Fruit fly (Drosophila melanogaster): ENCODE data around the gene CG14022.

Gene CG14022

dm6 chr2L:5328829-5329499 is at the start of gene CG14022:
CG14022 (minus strand) TSS chr2L:5328879.
- TF ChIP-seq CG1621 (tag; optimal IDR thresholded peaks at IDR 0.05) (no peak), Hr39 (GFP tag; optimal IDR thresholded peaks at IDR 0.05) (no peak), ss (GFP tag; optimal IDR thresholded peaks at IDR 0.05) (no peak), CG11762 (GFP tag; optimal IDR thresholded peaks at IDR 0.05; ENCODE audit: insufficient read depth) (no peak), salr (GFP tag; optimal IDR thresholded peaks at IDR 0.05) (no peak), Lpt (GFP tag; optimal IDR thresholded peaks at IDR 0.05) (no peak), CG34406 (GFP tag; optimal IDR thresholded peaks at IDR 0.05) (no peak), fd59A (GFP tag; optimal IDR thresholded peaks at IDR 0.05) (no peak), pdm3 (GFP tag; optimal IDR thresholded peaks at IDR 0.05) (no peak), fkh (GFP tag; optimal IDR thresholded peaks at IDR 0.05) (no peak), CG8319 (GFP tag; optimal IDR thresholded peaks at IDR 0.05) (no peak)

- no peak for TF ChIP-seq CG6163 (GFP tag; IDR thresholded peaks at IDR 0.05)
- TF ChIP-seq Blimp-1 (GFP tag; optimal IDR thresholded peaks at IDR 0.05): no peak
- TF ChIP-seq Hr38 (GFP tag; optimal IDR thresholded peaks at IDR 0.05): no peak
- TF ChIP-seq ss (GFP tag; optimal IDR thresholded peaks at IDR 0.05): no peak
- no peak for TF ChIP-seq OdsH (GFP tag; optimal IDR thresholded peaks at IDR 0.05)
- no peak for TF ChIP-seq topi (GFP tag; optimal IDR thresholded peaks at IDR 0.05)
- TF ChIP-seq Ets21C (GFP tag; optimal IDR thresholded peaks at IDR 0.05): no peak
- no peak for TF ChIP-seq Smox (GFP tag; optimal IDR thresholded peaks at IDR 0.05)
- TF ChIP-seq lz (GFP tag; optimal IDR thresholded peaks at IDR 0.05): no peak
- no peak for TF ChIP-seq CG10631 (GFP tag; optimal IDR thresholded peaks at IDR 0.05)
- TF ChIP-seq CG11294 (GFP tag; IDR thresholded peaks at IDR 0.05): no peak
- no peak for TF ChIP-seq Met (GFP tag; optimal IDR thresholded peaks at IDR 0.05)
- no peak for TF ChIP-seq CG7368 (GFP tag; optimal IDR thresholded peaks at IDR 0.05)
- no peak for TF ChIP-seq Eip93F (GFP tag; optimal IDR thresholded peaks at IDR 0.05)
- no peak for TF ChIP-seq vri (GFP tag; optimal IDR thresholded peaks at IDR 0.05)
- TF ChIP-seq CG8119 (GFP tag; IDR thresholded peaks at IDR 0.05): no peak
- no peak for TF ChIP-seq CG8632 (GFP tag; optimal IDR thresholded peaks at IDR 0.05)
- no peak for TF ChIP-seq fd85E (GFP tag; optimal IDR thresholded peaks at IDR 0.05)
- TF ChIP-seq CG6808 (GFP tag; optimal IDR thresholded peaks at IDR 0.05): no peak
- no peak for TF ChIP-seq Sox14 (GFP tag; optimal IDR thresholded peaks at IDR 0.05)
These were observed 47.8 kb upstream of the CG14022 start for dm6 chr2L:5376442-5376841.

DNA sequence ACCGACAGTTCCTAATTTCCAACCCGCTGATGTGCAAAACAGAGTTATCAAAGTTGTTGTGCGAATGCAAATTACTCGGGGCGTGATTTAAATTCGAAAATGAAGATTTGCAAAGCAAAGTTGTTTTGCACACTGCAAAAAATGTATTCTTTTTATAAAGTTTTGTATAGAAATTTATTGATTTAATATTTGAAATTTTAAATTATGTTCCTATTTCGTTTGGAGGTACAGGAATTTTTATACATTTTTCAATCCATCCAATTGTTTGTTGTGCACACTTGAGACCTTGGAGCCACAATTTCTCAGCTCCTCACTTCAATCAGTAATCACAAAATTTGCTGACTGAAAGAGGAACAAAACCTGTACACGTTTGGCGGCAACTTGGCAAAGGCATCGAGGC is 46.3 kb upstream of the CG14022 start:
- TF ChIP-seq CG10669 (GFP tag; optimal IDR thresholded peaks at IDR 0.05) (no peak), CG11762 (GFP tag; optimal IDR thresholded peaks at IDR 0.05; ENCODE audit: insufficient read depth) (no peak), Smox (GFP tag; optimal IDR thresholded peaks at IDR 0.05) (peak; percentile 25), CG31627 (GFP tag; optimal IDR thresholded peaks at IDR 0.05) (no peak), CG8319 (GFP tag; optimal IDR thresholded peaks at IDR 0.05) (no peak), lz (GFP tag; optimal IDR thresholded peaks at IDR 0.05) (no peak), Ets21C (GFP tag; optimal IDR thresholded peaks at IDR 0.05) (no peak), eg (GFP tag; IDR thresholded peaks at IDR 0.05) (no peak), net (GFP tag; optimal IDR thresholded peaks at IDR 0.05) (no peak), esn (GFP tag; optimal IDR thresholded peaks at IDR 0.05) (peak; percentile 31), Ets96B (tag; optimal IDR thresholded peaks at IDR 0.05) (no peak), CG6854 (GFP tag; optimal IDR thresholded peaks at IDR 0.05) (no peak), Met (GFP tag; optimal IDR thresholded peaks at IDR 0.05) (peak; percentile 21), Sox14 (GFP tag; optimal IDR thresholded peaks at IDR 0.05) (no peak), pdm3 (GFP tag; optimal IDR thresholded peaks at IDR 0.05) (no peak), Lpt (GFP tag; optimal IDR thresholded peaks at IDR 0.05) (no peak), Hr38 (GFP tag; optimal IDR thresholded peaks at IDR 0.05) (no peak), CG32006 (GFP tag; optimal IDR thresholded peaks at IDR 0.05) (no peak), svp (GFP tag) (peak; percentile 75), CG4318 (GFP tag; optimal IDR thresholded peaks at IDR 0.05) (no peak), CG10631 (GFP tag; optimal IDR thresholded peaks at IDR 0.05) (no peak), Eip78C (GFP tag) (peak; percentile 54), achi (GFP tag; optimal IDR thresholded peaks at IDR 0.05) (no peak), CG6163 (GFP tag; IDR thresholded peaks at IDR 0.05) (peak; percentile 43; the same call in 1 of the 3 replicates), CG11294 (GFP tag; IDR thresholded peaks at IDR 0.05) (no peak), CG6808 (GFP tag; optimal IDR thresholded peaks at IDR 0.05) (no peak), CG8119 (GFP tag; IDR thresholded peaks at IDR 0.05) (no peak), CG3032 (tag; optimal IDR thresholded peaks at IDR 0.05) (no peak), Hr39 (GFP tag; optimal IDR thresholded peaks at IDR 0.05) (no peak), CG6792 (GFP tag; optimal IDR thresholded peaks at IDR 0.05) (no peak), fd85E (GFP tag; optimal IDR thresholded peaks at IDR 0.05) (no peak), cyc (GFP tag; optimal IDR thresholded peaks at IDR 0.05) (no peak), dac (GFP tag; optimal IDR thresholded peaks at IDR 0.05) (no peak), CG7368 (GFP tag; optimal IDR thresholded peaks at IDR 0.05) (no peak)
